Fruit fly (Drosophila melanogaster) whole organism, embryonic: ENCODE results near the gene CG18788.

Experiments used
- CG13123 ChIP-seq: fragments of 200-800 bp; sonication (Bioruptor generic); optimal IDR thresholded peaks from 2 replicates; lab custom pipeline; 2016; ENCODE audit warnings: missing biosample characterization, missing genetic modification characterization
- CG15479 ChIP-seq: fragments of 200-800 bp; sonication (Bioruptor generic); optimal IDR thresholded peaks from 3 replicates; lab custom pipeline; 2019; ENCODE audit warnings: missing biosample characterization, mild to moderate bottlenecking, missing genetic modification characterization, moderate library complexity
- CG2199 ChIP-seq: fragments of 200-800 bp; sonication (Bioruptor generic); IDR thresholded peaks from 3 replicates; pipeline ENCODE4 v1.3.6; 2022; ENCODE audit warnings: missing biosample characterization, missing genetic modification characterization
- CG2889 ChIP-seq: fragments of 200-800 bp; sonication (Bioruptor generic); IDR thresholded peaks from 3 replicates; pipeline ENCODE4 v1.3.6; 2022; ENCODE audit warnings: missing biosample characterization, missing genetic modification characterization
- CG3407 ChIP-seq: fragments of 200-800 bp; sonication (Bioruptor generic); optimal IDR thresholded peaks from 2 replicates; lab custom pipeline; 2018; ENCODE audit warnings: missing biosample characterization, mild to moderate bottlenecking, missing genetic modification characterization
- CG3726 ChIP-seq: fragments of 200-800 bp; sonication (Bioruptor generic); IDR thresholded peaks from 3 replicates; pipeline ENCODE4, ENCODE4 v1.3.6; 2022; ENCODE audit warnings: missing biosample characterization, missing genetic modification characterization
- CG4730 ChIP-seq: fragments of 200-800 bp; sonication (Bioruptor generic); IDR thresholded peaks from 2 replicates; pipeline ENCODE4 v1.3.6; 2022; ENCODE audit warnings: missing biosample characterization, missing genetic modification characterization
- CG6272 ChIP-seq: fragments of 200-800 bp; sonication (Bioruptor generic); IDR thresholded peaks from 2 replicates; pipeline ENCODE4 v1.3.6; 2022; ENCODE audit warnings: missing biosample characterization, missing genetic modification characterization
- CG6683 ChIP-seq: fragments of 200-800 bp; sonication (Bioruptor generic); optimal IDR thresholded peaks from 2 replicates; lab custom pipeline; 2017; ENCODE audit warnings: missing biosample characterization, mild to moderate bottlenecking, missing genetic modification characterization, missing genetic modification reagents
- CG8281 ChIP-seq: fragments of 200-800 bp; sonication (Bioruptor generic); optimal IDR thresholded peaks from 2 replicates; lab custom pipeline; 2018; ENCODE audit warnings: missing biosample characterization, mild to moderate bottlenecking, missing genetic modification characterization, moderate library complexity
- CG8478 ChIP-seq: fragments of >200 bp; optimal IDR thresholded peaks from 2 replicates; lab custom pipeline; 2018
- CG9876 ChIP-seq: fragments of 200-800 bp; sonication (Bioruptor generic); optimal IDR thresholded peaks from 2 replicates; lab custom pipeline; 2016; ENCODE audit warnings: missing biosample characterization, missing genetic modification characterization
- CG9932 ChIP-seq: fragments of 200-800 bp; sonication (Bioruptor generic); IDR thresholded peaks from 2 replicates; pipeline ENCODE4 v1.3.6; 2022; ENCODE audit warnings: missing biosample characterization, missing genetic modification characterization
- CHES-1-like ChIP-seq: fragments of 200-800 bp; sonication (Bioruptor generic); optimal IDR thresholded peaks from 2 replicates; lab custom pipeline; 2016; ENCODE audit warnings: missing biosample characterization, missing genetic modification characterization
- Dp ChIP-seq: fragments of 200-800 bp; sonication (Bioruptor generic); optimal IDR thresholded peaks from 2 replicates; lab custom pipeline; 2018; ENCODE audit warnings: missing biosample characterization, mild to moderate bottlenecking, missing genetic modification characterization, moderate library complexity
- GATAe ChIP-seq: fragments of 200-800 bp; sonication (Bioruptor generic); conservative IDR thresholded peaks from 2 replicates; pipeline ENCODE4 v1.3.6; 2022; ENCODE audit warnings: missing biosample characterization, missing genetic modification characterization
- H2.0 ChIP-seq: fragments of 200-800 bp; sonication (Bioruptor generic); IDR thresholded peaks from 2 replicates; pipeline ENCODE4 v1.3.6; 2022; ENCODE audit warnings: missing biosample characterization, missing genetic modification characterization
- Hand ChIP-seq: fragments of 200-800 bp; sonication (Bioruptor generic); optimal IDR thresholded peaks from 2 replicates; lab custom pipeline; 2017; ENCODE audit warnings: mild to moderate bottlenecking, missing biosample characterization, missing genetic modification reagents, missing genetic modification characterization
- Kr ChIP-seq: fragments of 200-800 bp; sonication (Bioruptor generic); optimal IDR thresholded peaks from 2 replicates; lab custom pipeline; 2017; ENCODE audit warnings: missing biosample characterization, mild to moderate bottlenecking, missing genetic modification characterization
- MESR4 ChIP-seq: fragments of 200-800 bp; sonication (Bioruptor generic); optimal IDR thresholded peaks from 2 replicates; lab custom pipeline; 2018; ENCODE audit warnings: missing biosample characterization, mild to moderate bottlenecking, missing genetic modification characterization, moderate library complexity
- NfI ChIP-seq: fragments of 200-800 bp; sonication (Bioruptor generic); optimal IDR thresholded peaks from 3 replicates; lab custom pipeline; 2018; ENCODE audit warnings: missing biosample characterization, mild to moderate bottlenecking, missing genetic modification characterization, moderate library complexity
- Oaz ChIP-seq: fragments of 200-800 bp; sonication (Bioruptor generic); IDR thresholded peaks from 2 replicates; pipeline ENCODE4 v1.3.6; 2022; ENCODE audit warnings: missing biosample characterization, missing genetic modification characterization
- Opbp ChIP-seq: fragments of 200-800 bp; sonication (Bioruptor generic); IDR thresholded peaks from 3 replicates; pipeline ENCODE4 v1.3.6; 2022; ENCODE audit warnings: missing biosample characterization, missing genetic modification characterization; ENCODE audit not compliant: partially characterized antibody
- Optix ChIP-seq: fragments of 200-800 bp; sonication (Bioruptor generic); IDR thresholded peaks from 3 replicates; pipeline ENCODE4 v1.3.6; 2022; ENCODE audit warnings: missing biosample characterization, missing genetic modification characterization
- Rfx ChIP-seq: fragments of 200-800 bp; sonication (Bioruptor generic); IDR thresholded peaks from 2 replicates; pipeline ENCODE4 v1.3.6; 2022; ENCODE audit warnings: missing biosample characterization, missing genetic modification characterization
- Xbp1 ChIP-seq: fragments of 200-800 bp; sonication (Bioruptor generic); optimal IDR thresholded peaks from 3 replicates; lab custom pipeline; 2016; ENCODE audit warnings: missing biosample characterization, mild to moderate bottlenecking, missing genetic modification characterization
- amos ChIP-seq: fragments of 200-800 bp; sonication (Bioruptor generic); IDR thresholded peaks from 2 replicates; pipeline ENCODE4 v1.3.6; 2022; ENCODE audit warnings: missing biosample characterization, missing genetic modification characterization; ENCODE audit not compliant: partially characterized antibody
- ara ChIP-seq: fragments of 200-800 bp; sonication (Bioruptor generic); IDR thresholded peaks from 2 replicates; pipeline ENCODE4 v1.3.6; 2022; ENCODE audit warnings: missing biosample characterization, missing genetic modification characterization
- bigmax ChIP-seq: fragments of 200-800 bp; sonication (Bioruptor generic); optimal IDR thresholded peaks from 2 replicates; lab custom pipeline; 2018; ENCODE audit warnings: missing biosample characterization, mild to moderate bottlenecking, missing genetic modification characterization
- chif ChIP-seq, 2 experiments: fragments of 200-800 bp; sonication (Bioruptor generic); optimal IDR thresholded peaks; 3 replicates each; lab custom pipeline; 2016; ENCODE audit warnings: missing biosample characterization in 2 of 2, missing genetic modification characterization in 2 of 2
- crol ChIP-seq: fragments of 200-800 bp; sonication (Bioruptor generic); IDR thresholded peaks from 2 replicates; pipeline ENCODE4 v1.3.6; 2022; ENCODE audit warnings: missing biosample characterization, missing genetic modification characterization
- dati ChIP-seq: fragments of 200-800 bp; sonication (Bioruptor generic); IDR thresholded peaks from 2 replicates; pipeline ENCODE4 v1.3.6; 2022; ENCODE audit warnings: missing biosample characterization, missing genetic modification characterization
- ems ChIP-seq: fragments of 200-800 bp; sonication (Bioruptor generic); optimal IDR thresholded peaks from 3 replicates; lab custom pipeline; 2016; ENCODE audit warnings: missing biosample characterization, missing genetic modification characterization
- esg ChIP-seq: fragments of 200-800 bp; sonication (Bioruptor generic); conservative IDR thresholded peaks from 2 replicates; pipeline ENCODE4 v1.3.6; 2022; ENCODE audit warnings: missing biosample characterization, missing genetic modification characterization
- ewg ChIP-seq: fragments of 200-800 bp; sonication (Bioruptor generic); optimal IDR thresholded peaks from 3 replicates; lab custom pipeline; 2017; ENCODE audit warnings: mild to moderate bottlenecking, missing biosample characterization, missing genetic modification reagents, missing genetic modification characterization
- fd3F ChIP-seq: fragments of 200-800 bp; sonication (Bioruptor generic); optimal IDR thresholded peaks from 2 replicates; lab custom pipeline; 2018; ENCODE audit warnings: missing biosample characterization, mild to moderate bottlenecking, missing genetic modification characterization, moderate library complexity
- hkb ChIP-seq, 2 experiments: fragments of 200-800 bp in 1 of 2; fragments of >200 bp in 1 of 2; sonication (Bioruptor generic) in 1 of 2; IDR thresholded peaks in 1 of 2; optimal IDR thresholded peaks in 1 of 2; 2 replicates each; pipeline versions ENCODE4 v1.3.6 to Lab custom; 2017 to 2022; ENCODE audit warnings: missing biosample characterization in 1 of 2, missing genetic modification characterization in 1 of 2
- insv ChIP-seq, 2 experiments: fragments of 200-800 bp; sonication (Bioruptor generic); optimal IDR thresholded peaks; 3 replicates each; lab custom pipeline; 2016 to 2018; ENCODE audit warnings: missing biosample characterization in 2 of 2, missing genetic modification characterization in 2 of 2
- klu ChIP-seq: fragments of 200-800 bp; sonication (Bioruptor generic); IDR thresholded peaks from 2 replicates; pipeline ENCODE4 v1.3.6; 2022; ENCODE audit warnings: missing biosample characterization, missing genetic modification characterization
- maf-S ChIP-seq: fragments of 200-800 bp; sonication (Bioruptor generic); optimal IDR thresholded peaks from 2 replicates; lab custom pipeline; 2016; ENCODE audit warnings: missing biosample characterization, missing genetic modification characterization
- nmo ChIP-seq: fragments of 200-800 bp; sonication (Bioruptor generic); optimal IDR thresholded peaks from 2 replicates; lab custom pipeline; 2018; ENCODE audit warnings: missing biosample characterization, mild to moderate bottlenecking, missing genetic modification characterization, moderate library complexity
- peb ChIP-seq: fragments of 200-800 bp; sonication (Bioruptor generic); IDR thresholded peaks from 2 replicates; pipeline ENCODE4 v1.3.6; 2022; ENCODE audit warnings: missing biosample characterization, missing genetic modification characterization
- pita ChIP-seq: fragments of 200-800 bp; sonication (Bioruptor generic); optimal IDR thresholded peaks from 2 replicates; lab custom pipeline; 2017; ENCODE audit warnings: missing biosample characterization, mild to moderate bottlenecking, missing genetic modification characterization
- prd ChIP-seq, 3 experiments: fragments of >200 bp in 2 of 3; fragments of 200-800 bp in 1 of 3; sonication (Bioruptor generic) in 1 of 3; optimal IDR thresholded peaks in 2 of 3; IDR thresholded peaks in 1 of 3; 2 replicates in 2 of 3; 3 replicates in 1 of 3; pipeline versions ENCODE4 v1.3.6 to Lab custom; 2017 to 2022; ENCODE audit warnings: missing biosample characterization in 1 of 3, missing genetic modification characterization in 1 of 3
- tap ChIP-seq: fragments of 200-800 bp; optimal IDR thresholded peaks from 3 replicates; lab custom pipeline; 2019; ENCODE audit warnings: missing biosample characterization, mild to moderate bottlenecking, missing genetic modification characterization, moderate library complexity
- tll ChIP-seq, 2 experiments: fragments of 200-800 bp in 1 of 2; fragments of >200 bp in 1 of 2; sonication (Bioruptor generic) in 1 of 2; optimal IDR thresholded peaks; 2 replicates each; lab custom pipeline; 2017 to 2019; ENCODE audit warnings: missing biosample characterization in 2 of 2, missing genetic modification characterization in 2 of 2, mild to moderate bottlenecking in 1 of 2, moderate library complexity in 1 of 2
- ttk ChIP-seq: fragments of 200-800 bp; sonication (Bioruptor generic); IDR thresholded peaks from 2 replicates; pipeline ENCODE4 v2.1.2; 2022; ENCODE audit warnings: missing biosample characterization, missing genetic modification characterization
- usp ChIP-seq: fragments of >200 bp; optimal IDR thresholded peaks from 2 replicates; lab custom pipeline; 2017; ENCODE audit warnings: missing biosample characterization, missing genetic modification characterization
- vnd ChIP-seq: fragments of 200-800 bp; sonication (Bioruptor generic); IDR thresholded peaks from 3 replicates; pipeline ENCODE4 v1.3.6; 2022; ENCODE audit warnings: missing biosample characterization, missing genetic modification characterization; ENCODE audit not compliant: partially characterized antibody
- wor ChIP-seq: fragments of 200-800 bp; sonication (Bioruptor generic); IDR thresholded peaks from 2 replicates; pipeline ENCODE4 v1.3.6; 2022; ENCODE audit warnings: missing biosample characterization, missing genetic modification characterization

The CG18788 gene

DNA sequence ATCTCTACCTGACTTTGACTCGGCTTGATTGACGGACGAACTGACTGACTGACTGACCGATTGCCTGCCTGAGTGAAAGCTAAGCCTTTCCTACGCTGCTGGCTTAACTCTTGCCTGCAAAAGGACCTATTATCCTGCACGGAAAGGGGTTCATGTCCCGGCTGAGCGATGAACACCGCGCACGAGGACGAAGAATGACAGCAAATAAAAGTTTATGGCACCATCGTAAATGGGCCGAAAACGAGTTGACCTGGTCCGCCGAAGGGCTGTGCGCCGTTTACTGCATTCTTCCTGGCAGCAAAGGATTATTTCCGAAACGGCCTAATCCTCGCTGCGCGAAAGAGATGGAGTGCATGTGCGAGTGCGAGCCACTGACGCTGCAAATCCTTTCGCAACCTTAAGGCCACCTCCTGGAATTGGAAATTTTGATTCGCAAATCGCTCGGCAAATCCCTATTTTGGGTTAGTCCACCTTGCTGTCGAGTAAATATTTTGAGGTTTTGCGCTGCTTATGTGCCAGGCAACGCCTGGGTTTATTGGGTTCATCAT lies 47.2 kb downstream of the CG18788 start (continued):
- TF ChIP-seq pita = no peak
- TF ChIP-seq wor (GFP tag; lab: Robert Waterston, UW) = no peak
- no peak for TF ChIP-seq peb (GFP tag; lab: Robert Waterston, UW)
- no peak for TF ChIP-seq crol
- no peak for TF ChIP-seq Hand (GFP tag; lab: Kevin White, UChicago)
- no peak for TF ChIP-seq ewg (GFP tag; lab: Kevin White, UChicago)
- no peak for TF ChIP-seq nmo (GFP tag; lab: Kevin White, UChicago)
- TF ChIP-seq Opbp (GFP tag; lab: Robert Waterston, UW) = no peak
- TF ChIP-seq CG15479 (GFP tag; lab: Kevin White, UChicago) = peak; percentile 93
- no peak for TF ChIP-seq CG8281 (tag; lab: Kevin White, UChicago)
- no peak for TF ChIP-seq ara (GFP tag; lab: Robert Waterston, UW)
- no peak for TF ChIP-seq ems (GFP tag; lab: Kevin White, UChicago)
- TF ChIP-seq fd3F (GFP tag; lab: Kevin White, UChicago) = no peak
- no peak for TF ChIP-seq Optix (GFP tag; lab: Robert Waterston, UW)
- TF ChIP-seq esg (GFP tag; lab: Robert Waterston, UW) = no peak
- no peak for TF ChIP-seq MESR4
- no peak for TF ChIP-seq Xbp1 (GFP tag; lab: Kevin White, UChicago)
- TF ChIP-seq maf-S (GFP tag; lab: Kevin White, UChicago) = no peak
- no peak for TF ChIP-seq CG6683 (GFP tag; lab: Kevin White, UChicago)
- no peak for TF ChIP-seq CG6272 (GFP tag; lab: Robert Waterston, UW)
- no peak for TF ChIP-seq bigmax (GFP tag; lab: Kevin White, UChicago)
- TF ChIP-seq chif (GFP tag; optimal IDR thresholded peaks at IDR 0.05; lab: Kevin White, UChicago) = no peak
- no peak for TF ChIP-seq ttk (GFP tag; lab: Robert Waterston, UW)
- TF ChIP-seq CG3726 (GFP tag; lab: Robert Waterston, UW) = no peak
- no peak for TF ChIP-seq hkb (optimal IDR thresholded peaks at IDR 0.05; lab: Kevin White, UChicago)
- TF ChIP-seq hkb (GFP tag; IDR thresholded peaks at IDR 0.05; lab: Robert Waterston, UW) = no peak
- TF ChIP-seq amos (GFP tag; lab: Robert Waterston, UW) = 0 out of 2 replicates have a peak, but pooled peaks have one; percentile 14
- TF ChIP-seq CG9932 (GFP tag; lab: Robert Waterston, UW) = no peak
- peak; percentile 67 for TF ChIP-seq CG8478 (lab: Kevin White, UChicago)
- no peak for TF ChIP-seq CG3407 (GFP tag; lab: Kevin White, UChicago)
- TF ChIP-seq dati (GFP tag; lab: Robert Waterston, UW) = no peak
- TF ChIP-seq CG4730 (GFP tag; lab: Robert Waterston, UW) = no peak
- TF ChIP-seq usp (GFP tag; lab: Kevin White, UChicago) = no peak
- TF ChIP-seq Rfx (GFP tag; lab: Robert Waterston, UW) = no peak
- TF ChIP-seq prd (optimal IDR thresholded peaks at IDR 0.05; lab: Kevin White, UChicago) = no peak
- peak; percentile 41; the same call in 1 of the 3 replicates for TF ChIP-seq prd (GFP tag; IDR thresholded peaks at IDR 0.05; lab: Robert Waterston, UW)
- peak; percentile 41 to 100 for TF ChIP-seq tll (GFP tag; optimal IDR thresholded peaks at IDR 0.05; lab: Kevin White, UChicago)
- no peak for TF ChIP-seq CG13123 (GFP tag; lab: Kevin White, UChicago)
- TF ChIP-seq Dp (GFP tag; lab: Kevin White, UChicago) = no peak
- no peak for TF ChIP-seq CHES-1-like (GFP tag; lab: Kevin White, UChicago)
- TF ChIP-seq CG9876 (GFP tag; lab: Kevin White, UChicago) = no peak
- TF ChIP-seq insv (GFP tag; optimal IDR thresholded peaks at IDR 0.05; lab: Kevin White, UChicago) = no peak
- TF ChIP-seq CG2199 (GFP tag; lab: Robert Waterston, UW) = 0 out of 3 replicates have a peak, but pooled peaks have one; percentile 16
- no peak for TF ChIP-seq klu (GFP tag; lab: Robert Waterston, UW)
- no peak for TF ChIP-seq tap (tag; lab: Kevin White, UChicago)
- TF ChIP-seq vnd (GFP tag; lab: Robert Waterston, UW) = no peak
- no peak for TF ChIP-seq NfI (GFP tag; lab: Kevin White, UChicago)
- TF ChIP-seq GATAe (GFP tag; lab: Robert Waterston, UW) = no peak
- TF ChIP-seq CG2889 (GFP tag; lab: Robert Waterston, UW) = no peak
- TF ChIP-seq H2.0 (GFP tag; lab: Robert Waterston, UW) = no peak
- no peak for TF ChIP-seq Oaz (GFP tag; lab: Robert Waterston, UW)
- TF ChIP-seq Kr = peak; percentile 73
